Fruit fly (Drosophila melanogaster) whole organism, embryonic: ENCODE measurements around the gene CG14420.

Experiments used
- Atf-2 ChIP-seq: fragments of 200-800 bp; sonication (Bioruptor generic); optimal IDR thresholded peaks from 2 replicates; lab custom pipeline; 2016; ENCODE audit warnings: missing biosample characterization, missing genetic modification characterization
- CG3407 ChIP-seq: fragments of 200-800 bp; sonication (Bioruptor generic); optimal IDR thresholded peaks from 2 replicates; lab custom pipeline; 2018; ENCODE audit warnings: missing biosample characterization, mild to moderate bottlenecking, missing genetic modification characterization
- her ChIP-seq: fragments of 200-800 bp; sonication (Bioruptor generic); optimal IDR thresholded peaks from 2 replicates; lab custom pipeline; 2016; ENCODE audit warnings: missing biosample characterization, missing genetic modification characterization
- kni ChIP-seq: fragments of 200-800 bp; sonication (Bioruptor generic); optimal IDR thresholded peaks from 3 replicates; lab custom pipeline; 2017; ENCODE audit warnings: mild to moderate bottlenecking, missing biosample characterization, missing genetic modification reagents, missing genetic modification characterization
- run ChIP-seq: fragments of 200-800 bp; sonication (Bioruptor generic); optimal IDR thresholded peaks from 3 replicates; lab custom pipeline; 2018; ENCODE audit warnings: missing biosample characterization, mild to moderate bottlenecking, missing genetic modification characterization
- sc ChIP-seq, 3 experiments: fragments of >200 bp in 2 of 3; fragments of 200-800 bp in 1 of 3; sonication (Bioruptor generic) in 1 of 3; optimal IDR thresholded peaks; 2 replicates in 2 of 3; 3 replicates in 1 of 3; lab custom pipeline; 2017; ENCODE audit warnings: mild to moderate bottlenecking in 1 of 3, missing biosample characterization in 1 of 3, missing genetic modification characterization in 1 of 3, missing genetic modification reagents in 1 of 3
- zen2 ChIP-seq: fragments of 200-800 bp; sonication (Bioruptor generic); IDR thresholded peaks from 3 replicates; pipeline ENCODE4 v1.3.6; 2022; ENCODE audit warnings: missing biosample characterization, missing genetic modification characterization; ENCODE audit not compliant: partially characterized antibody

dm6 chrX:2938556-2938955 is at the start of gene CG14420:
- TF ChIP-seq Atf-2 (no peak), zen2 (no peak), kni (GFP tag; lab: Kevin White, UChicago) (no peak), her (GFP tag; lab: Kevin White, UChicago) (no peak), sc (optimal IDR thresholded peaks at IDR 0.05; lab: Kevin White, UChicago) (no peak), sc (GFP tag; optimal IDR thresholded peaks at IDR 0.05; lab: Kevin White, UChicago) (no peak), CG3407 (GFP tag; lab: Kevin White, UChicago) (no peak), run (tag; lab: Kevin White, UChicago) (no peak)
